Worm (Caenorhabditis elegans) whole organism, young adult: ENCODE data around the gene T02G5.7.

Experiments
- ceh-79 ChIP-seq: sonication (generic microtip); optimal IDR thresholded peaks from 2 replicates; lab custom pipeline; 2017; ENCODE audit warnings: mild to moderate bottlenecking, missing genetic modification characterization, missing compliant biosample characterization
- egl-44 ChIP-seq: fragments of 200-800 bp; sonication (Bioruptor generic); IDR thresholded peaks from 2 replicates; pipeline ENCODE4 v1.3.6; 2022; ENCODE audit warnings: missing genetic modification reagents, missing genetic modification characterization, missing compliant biosample characterization
- ets-4 ChIP-seq: fragments of 200-800 bp; sonication (Bioruptor generic); optimal IDR thresholded peaks from 2 replicates; lab custom pipeline; 2018; ENCODE audit warnings: mild to moderate bottlenecking, missing genetic modification characterization, missing compliant biosample characterization
- gei-17 ChIP-seq: fragments of 200-800 bp; sonication (Bioruptor generic); optimal IDR thresholded peaks from 2 replicates; lab custom pipeline; 2018; ENCODE audit warnings: mild to moderate bottlenecking, missing genetic modification characterization, missing compliant biosample characterization
- rec-8 ChIP-seq, 2 experiments: sonication (generic microtip); optimal IDR thresholded peaks; 2 replicates each; lab custom pipeline; 2016; ENCODE audit warnings: mild to moderate bottlenecking in 2 of 2, missing genetic modification characterization in 2 of 2, missing genetic modification reagents in 2 of 2, missing genotype in 2 of 2, missing biosample characterization in 1 of 2, missing compliant biosample characterization in 1 of 2, moderate library complexity in 1 of 2
- snpc-4 ChIP-seq, 5 experiments: fragments of 150-350 bp in 1 of 5; sonication (generic microtip) in 4 of 5; optimal IDR thresholded peaks; 2 replicates each; lab custom pipeline; 2014 to 2018; ENCODE audit warnings: missing genetic modification characterization in 5 of 5, missing biosample characterization in 3 of 5, antibody characterized with exemption in 2 of 5, mild to moderate bottlenecking in 2 of 5, missing compliant biosample characterization in 2 of 5, missing genotype in 2 of 5, moderate library complexity in 2 of 5, missing genetic modification reagents in 1 of 5
- zfh-2 ChIP-seq: fragments of 200-800 bp; sonication (Bioruptor generic); conservative IDR thresholded peaks from 2 replicates; pipeline ENCODE4 v1.3.6; 2022; ENCODE audit warnings: missing genetic modification reagents, missing genetic modification characterization, missing compliant biosample characterization

- no peak for TF ChIP-seq ceh-79 (tag; lab: Kevin White, UChicago)
- TF ChIP-seq snpc-4 (GFP tag; optimal IDR thresholded peaks at IDR 0.05; lab: Kevin White, UChicago) = no peak
- no peak for TF ChIP-seq snpc-4 (tag; optimal IDR thresholded peaks at IDR 0.05; lab: Kevin White, UChicago)
- TF ChIP-seq ets-4 = no peak
- TF ChIP-seq egl-44 = no peak
- TF ChIP-seq rec-8 (tag; optimal IDR thresholded peaks at IDR 0.05; lab: Kevin White, UChicago) = no peak
- TF ChIP-seq zfh-2 (GFP tag; lab: Robert Waterston, UW) = no peak
- no peak for TF ChIP-seq gei-17 (GFP tag; lab: Kevin White, UChicago)
Measured at ce11 chrII:7112780-7113179, 37.4 kb downstream of the T02G5.7 start, which contains the start of gene F10E7.6.
